Worm (Caenorhabditis elegans): ENCODE results near the gene ceh-89.

ce11 chrX:14113347-14113746, 28.4 kb upstream of the ceh-89 start, which contains the start of gene nhr-281:
- no peak for TF ChIP-seq unc-39 (tag; optimal IDR thresholded peaks at IDR 0.05)
- TF ChIP-seq snpc-4 (tag; optimal IDR thresholded peaks at IDR 0.05) = no peak
- TF ChIP-seq pha-4 (tag; optimal IDR thresholded peaks at IDR 0.05) = no peak
- no peak for TF ChIP-seq nhr-12 (tag; optimal IDR thresholded peaks at IDR 0.05)
- no peak for TF ChIP-seq ceh-39 (tag; optimal IDR thresholded peaks at IDR 0.05)
- TF ChIP-seq unc-62 (GFP tag; optimal IDR thresholded peaks at IDR 0.05) = no peak
- no peak for TF ChIP-seq nhr-28 (tag; optimal IDR thresholded peaks at IDR 0.05)
- TF ChIP-seq sptf-1 (tag; optimal IDR thresholded peaks at IDR 0.05) = no peak
- TF ChIP-seq nhr-237 (tag; optimal IDR thresholded peaks at IDR 0.05) = no peak
- TF ChIP-seq elt-1 (tag; optimal IDR thresholded peaks at IDR 0.05; ENCODE audit: borderline replicate concordance, insufficient read depth) = no peak
- TF ChIP-seq ztf-11 (tag; optimal IDR thresholded peaks at IDR 0.05) = no peak
